Worm (Caenorhabditis elegans): Measurements from ENCODE around the gene ZC404.16.

The ZC404.16 gene

DNA sequence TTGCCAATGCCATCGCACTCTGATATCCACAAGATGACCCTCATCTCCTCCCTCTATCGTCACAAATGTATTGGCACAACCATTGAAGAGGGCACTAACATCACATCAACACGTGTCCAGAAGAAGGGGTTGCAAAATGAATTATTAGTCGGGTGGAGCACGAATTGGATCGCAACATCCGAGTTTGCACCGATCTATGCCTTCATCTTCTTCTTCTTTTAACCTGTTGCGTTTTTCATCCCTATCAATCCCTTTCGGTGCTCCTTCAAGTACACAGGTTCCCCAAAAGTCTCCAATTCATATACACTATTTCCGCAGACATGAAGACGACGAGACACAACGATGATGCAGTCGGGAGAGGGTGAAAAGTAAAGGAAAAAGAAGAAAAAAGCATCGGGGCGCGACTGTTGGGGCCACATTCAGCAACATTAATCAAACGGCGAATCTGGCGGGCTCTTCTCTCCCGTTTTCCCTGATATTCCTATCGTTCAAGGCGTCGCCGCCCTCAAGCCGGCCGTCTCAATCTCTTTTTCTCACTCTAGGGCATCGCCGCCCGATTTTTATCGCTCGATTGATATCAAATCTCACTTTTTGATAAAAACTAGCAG, 22.0 kb downstream of the ZC404.16 start (continued):
- TF ChIP-seq mdt-29 (GFP tag; IDR thresholded peaks at IDR 0.05), result no peak
- no peak for TF ChIP-seq daf-8 (GFP tag; IDR thresholded peaks at IDR 0.05)
- no peak for TF ChIP-seq nhr-6 (tag; optimal IDR thresholded peaks at IDR 0.05)
- TF ChIP-seq dmd-6 (GFP tag; IDR thresholded peaks at IDR 0.05), result no peak
- TF ChIP-seq ceh-82 (tag; optimal IDR thresholded peaks at IDR 0.05), result no peak
- no peak for TF ChIP-seq ZK546.5 (tag; optimal IDR thresholded peaks at IDR 0.05)
- no peak for TF ChIP-seq lin-13 (GFP tag; optimal IDR thresholded peaks at IDR 0.05)
- TF ChIP-seq lsy-2 (tag; optimal IDR thresholded peaks at IDR 0.05), result peak in 1 of 2 experiments; percentile 6
- TF ChIP-seq madf-5 (GFP tag; IDR thresholded peaks at IDR 0.05), result no peak
- 0 out of 2 replicates have a peak, but pooled peaks have one; percentile 11 for TF ChIP-seq set-16 (GFP tag; IDR thresholded peaks at IDR 0.05)
- no peak for TF ChIP-seq nhr-41 (GFP tag; IDR thresholded peaks at IDR 0.05)
- no peak for TF ChIP-seq daf-19 (GFP tag; conservative IDR thresholded peaks at IDR 0.05)
- no peak for TF ChIP-seq Y5F2A.4 (GFP tag; optimal IDR thresholded peaks at IDR 0.05)
- TF ChIP-seq ztf-7 (tag; optimal IDR thresholded peaks at IDR 0.05), result no peak
- no peak for TF ChIP-seq zip-11 (GFP tag; IDR thresholded peaks at IDR 0.05)
- TF ChIP-seq snpc-1.2 (GFP tag; IDR thresholded peaks at IDR 0.05), result no peak

ce11 chrV:6744774-6745173, 28.9 kb downstream of the ZC404.16 start, which contains the start of gene T25F10.3:
TSS of gene T25F10.3 (plus strand) at chrV:6745081.
- no peak for TF ChIP-seq pha-4 (GFP tag; IDR thresholded peaks at IDR 0.05)
- no peak for TF ChIP-seq pha-4 (tag; optimal IDR thresholded peaks at IDR 0.05)
- no peak for TF ChIP-seq F44E2.7 (GFP tag; IDR thresholded peaks at IDR 0.05)
- no peak for TF ChIP-seq hlh-11 (tag; optimal IDR thresholded peaks at IDR 0.05)

ce11 chrV:6736877-6737276, 36.8 kb downstream of the ZC404.16 start:
- peak in 1 of 2 experiments; percentile 71 for TF ChIP-seq unc-62 (GFP tag; optimal IDR thresholded peaks at IDR 0.05 in 1 of 2)
- no peak for TF ChIP-seq unc-62 (tag; optimal IDR thresholded peaks at IDR 0.05)
- no peak for TF ChIP-seq nhr-42 (GFP tag; IDR thresholded peaks at IDR 0.05)
- no peak for TF ChIP-seq php-3 (GFP tag; IDR thresholded peaks at IDR 0.05)
- TF ChIP-seq F37D6.2 (tag; optimal IDR thresholded peaks at IDR 0.05), result no peak
- TF ChIP-seq nhr-111 (GFP tag; optimal IDR thresholded peaks at IDR 0.05), result no peak
- TF ChIP-seq lin-29 (GFP tag; IDR thresholded peaks at IDR 0.05), result no peak
- no peak for TF ChIP-seq rbr-2 (tag; optimal IDR thresholded peaks at IDR 0.05)
- TF ChIP-seq madf-9 (GFP tag; conservative IDR thresholded peaks at IDR 0.05), result no peak
- peak; percentile 5 for TF ChIP-seq nhr-25 (tag; optimal IDR thresholded peaks at IDR 0.05; ENCODE audit: borderline replicate concordance, insufficient read depth)
- peak; percentile 4 for TF ChIP-seq cey-2 (tag; optimal IDR thresholded peaks at IDR 0.05; ENCODE audit: borderline replicate concordance, insufficient read depth)
- no peak for TF ChIP-seq hif-1 (tag; optimal IDR thresholded peaks at IDR 0.05)
- no peak for TF ChIP-seq lin-13 (GFP tag; optimal IDR thresholded peaks at IDR 0.05)
- no peak for TF ChIP-seq egl-43 (GFP tag; IDR thresholded peaks at IDR 0.05)
- TF ChIP-seq nhr-77 (tag; optimal IDR thresholded peaks at IDR 0.05), result no peak
- no peak for TF ChIP-seq tag-97 (GFP tag; IDR thresholded peaks at IDR 0.05)
- no peak for TF ChIP-seq ceh-82 (tag; optimal IDR thresholded peaks at IDR 0.05)
- peak; percentile 22 for TF ChIP-seq mep-1 (tag; optimal IDR thresholded peaks at IDR 0.05)
- TF ChIP-seq skn-1 (tag; optimal IDR thresholded peaks at IDR 0.05), result no peak
- no peak for TF ChIP-seq D1046.2 (GFP tag; IDR thresholded peaks at IDR 0.05)
- TF ChIP-seq pha-4 (GFP tag; IDR thresholded peaks at IDR 0.05), result no peak
- no peak for TF ChIP-seq pha-4 (tag; optimal IDR thresholded peaks at IDR 0.05)
- no peak for TF ChIP-seq ztf-7 (tag; optimal IDR thresholded peaks at IDR 0.05)
- TF ChIP-seq nhr-28 (tag; optimal IDR thresholded peaks at IDR 0.05), result peak; percentile 18
- no peak for TF ChIP-seq daf-16 (GFP tag; optimal IDR thresholded peaks at IDR 0.05)
- no peak for TF ChIP-seq daf-16 (tag; optimal IDR thresholded peaks at IDR 0.05)
- TF ChIP-seq daf-12 (tag; optimal IDR thresholded peaks at IDR 0.05), result no peak
- TF ChIP-seq nhr-11 (tag; optimal IDR thresholded peaks at IDR 0.05), result no peak
- no peak for TF ChIP-seq ZK546.5 (tag; optimal IDR thresholded peaks at IDR 0.05)
- TF ChIP-seq dmd-6 (GFP tag; IDR thresholded peaks at IDR 0.05), result 0 out of 2 replicates have a peak, but pooled peaks have one; percentile 10
- TF ChIP-seq fkh-10 (GFP tag; optimal IDR thresholded peaks at IDR 0.05), result no peak
- TF ChIP-seq daf-19 (GFP tag; conservative IDR thresholded peaks at IDR 0.05), result no peak
- no peak for TF ChIP-seq lir-3 (tag; optimal IDR thresholded peaks at IDR 0.05)
- no peak for TF ChIP-seq ces-1 (GFP tag; optimal IDR thresholded peaks at IDR 0.05)
- TF ChIP-seq ceh-28 (tag; optimal IDR thresholded peaks at IDR 0.05), result no peak

Data from whole organism, L4 larva.